Worm (Caenorhabditis elegans): ENCODE measurements around the gene gldi-11.
"Not testable (repeated sequence)": the region's sequence is repeated elsewhere in the genome, so short reads cannot be mapped to it uniquely, and the experiment has no call there.

- not testable (repeated sequence) for TF ChIP-seq zag-1 (tag; optimal IDR thresholded peaks at IDR 0.05); R02D3.7 (tag; optimal IDR thresholded peaks at IDR 0.05); mdl-1 (tag; optimal IDR thresholded peaks at IDR 0.05); ama-1 (optimal IDR thresholded peaks at IDR 0.05); unc-62 (GFP tag; optimal IDR thresholded peaks at IDR 0.05); ztf-11 (tag; optimal IDR thresholded peaks at IDR 0.05); alr-1 (tag; optimal IDR thresholded peaks at IDR 0.05)
Observed at ce11 chrII:4903696-4904095, 41.9 kb downstream of the gldi-11 start, which contains the start of gene sgt-1.
